Fruit fly (Drosophila melanogaster) whole organism, embryonic: ENCODE data around the gene GlnRS.
A peak's percentile ranks its signal among the peaks of the same experiment; 100 is the strongest.

Experiments used
- ATbp ChIP-seq: fragments of 200-800 bp; sonication (Bioruptor generic); optimal IDR thresholded peaks from 2 replicates; lab custom pipeline; 2017; ENCODE audit warnings: missing biosample characterization, mild to moderate bottlenecking, missing genetic modification characterization, missing genetic modification reagents
- Ada2b ChIP-seq: fragments of 200-800 bp; sonication (Bioruptor generic); IDR thresholded peaks from 2 replicates; pipeline ENCODE4 v1.3.6; 2022; ENCODE audit warnings: missing biosample characterization, missing genetic modification characterization
- Asciz ChIP-seq: fragments of 200-800 bp; sonication (Bioruptor generic); optimal IDR thresholded peaks from 2 replicates; lab custom pipeline; 2017; ENCODE audit warnings: missing biosample characterization, mild to moderate bottlenecking, missing genetic modification characterization, missing genetic modification reagents
- B-H1 ChIP-seq: fragments of 200-800 bp; sonication (Bioruptor generic); IDR thresholded peaks from 3 replicates; pipeline ENCODE4 v1.3.6; 2022; ENCODE audit warnings: missing biosample characterization, missing genetic modification characterization
- CG1024 ChIP-seq: fragments of 200-800 bp; sonication (Bioruptor generic); IDR thresholded peaks from 2 replicates; pipeline ENCODE4 v1.3.6; 2022; ENCODE audit warnings: missing biosample characterization, missing genetic modification characterization
- CG11696 ChIP-seq: fragments of 200-800 bp; sonication (Bioruptor generic); IDR thresholded peaks from 2 replicates; pipeline ENCODE4 v1.3.6; 2022; ENCODE audit warnings: missing biosample characterization, missing genetic modification characterization
- CG12744 ChIP-seq: fragments of 200-800 bp; sonication (Bioruptor generic); optimal IDR thresholded peaks from 2 replicates; lab custom pipeline; 2016; ENCODE audit warnings: missing biosample characterization, missing genetic modification characterization
- CG13296 ChIP-seq: fragments of 200-800 bp; sonication (Bioruptor generic); optimal IDR thresholded peaks from 3 replicates; lab custom pipeline; 2018; ENCODE audit warnings: missing biosample characterization, mild to moderate bottlenecking, missing genetic modification characterization
- CG17612 ChIP-seq: fragments of 200-800 bp; sonication (Bioruptor generic); IDR thresholded peaks from 2 replicates; pipeline ENCODE4 v1.3.6; 2022; ENCODE audit warnings: missing biosample characterization, missing genetic modification characterization
- CG1832 ChIP-seq: fragments of 200-800 bp; sonication (Bioruptor generic); optimal IDR thresholded peaks from 2 replicates; lab custom pipeline; 2017; ENCODE audit warnings: missing biosample characterization, mild to moderate bottlenecking, missing genetic modification characterization, inconsistent platforms
- CG18599 ChIP-seq: fragments of 200-800 bp; sonication (Bioruptor generic); optimal IDR thresholded peaks from 3 replicates; lab custom pipeline; 2017; ENCODE audit warnings: missing biosample characterization, missing genetic modification characterization, mild to moderate bottlenecking, moderate library complexity, missing genetic modification reagents
- CG31441 ChIP-seq: fragments of 200-800 bp; sonication (Bioruptor generic); IDR thresholded peaks from 2 replicates; pipeline ENCODE4 v1.3.6; 2022; ENCODE audit warnings: missing biosample characterization, missing genetic modification characterization
- CG32772 ChIP-seq: fragments of 200-800 bp; sonication (Bioruptor generic); IDR thresholded peaks from 2 replicates; pipeline ENCODE4 v1.3.6; 2022; ENCODE audit warnings: missing biosample characterization, missing genetic modification characterization
- CG34422 ChIP-seq: fragments of 200-800 bp; sonication (Bioruptor generic); IDR thresholded peaks from 3 replicates; pipeline ENCODE4 v1.3.6; 2022; ENCODE audit warnings: missing biosample characterization, missing genetic modification characterization
- CG42726 ChIP-seq: fragments of 200-800 bp; sonication (Bioruptor generic); IDR thresholded peaks from 2 replicates; pipeline ENCODE4 v1.3.6; 2022; ENCODE audit warnings: missing biosample characterization, missing genetic modification characterization; ENCODE audit not compliant: partially characterized antibody
- CG4328 ChIP-seq: fragments of 200-800 bp; sonication (Bioruptor generic); optimal IDR thresholded peaks from 3 replicates; lab custom pipeline; 2017; ENCODE audit warnings: missing biosample characterization, missing genetic modification reagents, missing genetic modification characterization
- CG6765 ChIP-seq: fragments of 200-800 bp; sonication (Bioruptor generic); optimal IDR thresholded peaks from 3 replicates; lab custom pipeline; 2017; ENCODE audit warnings: missing biosample characterization, mild to moderate bottlenecking, missing genetic modification characterization
- CG8290 ChIP-seq, 3 experiments: fragments of 200-800 bp; sonication (Bioruptor generic); optimal IDR thresholded peaks; 2 replicates each; lab custom pipeline; 2016 to 2019; ENCODE audit warnings: missing biosample characterization in 3 of 3, missing genetic modification characterization in 3 of 3, mild to moderate bottlenecking in 2 of 3, moderate library complexity in 1 of 3
- CG8924 ChIP-seq: fragments of 200-800 bp; optimal IDR thresholded peaks from 3 replicates; lab custom pipeline; 2019; ENCODE audit warnings: missing biosample characterization, mild to moderate bottlenecking, missing genetic modification characterization, moderate library complexity
- CG9817 ChIP-seq: fragments of 200-800 bp; sonication (Bioruptor generic); optimal IDR thresholded peaks from 2 replicates; lab custom pipeline; 2018; ENCODE audit warnings: missing biosample characterization, mild to moderate bottlenecking, missing genetic modification characterization, moderate library complexity
- CkIIα-i1 ChIP-seq: fragments of 200-800 bp; sonication (Bioruptor generic); IDR thresholded peaks from 2 replicates; pipeline ENCODE4 v1.3.6; 2022; ENCODE audit warnings: missing biosample characterization, missing genetic modification characterization
- E2f2 ChIP-seq: fragments of 200-800 bp; sonication (Bioruptor generic); IDR thresholded peaks from 2 replicates; pipeline ENCODE4 v1.3.6; 2022; ENCODE audit warnings: missing biosample characterization, missing genetic modification characterization
- Ets65A ChIP-seq: fragments of 200-800 bp; sonication (Bioruptor generic); peaks from one replicate; lab custom pipeline; 2016; ENCODE audit warnings: missing biosample characterization, missing genetic modification characterization
- Hr51 ChIP-seq, 2 experiments: fragments of 200-800 bp; sonication (Bioruptor generic); optimal IDR thresholded peaks; 2 replicates in 1 of 2; 3 replicates in 1 of 2; lab custom pipeline; 2016 to 2018; ENCODE audit warnings: missing biosample characterization in 2 of 2, missing genetic modification characterization in 2 of 2, mild to moderate bottlenecking in 1 of 2, moderate library complexity in 1 of 2
- MTF-1 ChIP-seq: fragments of 200-800 bp; sonication (Bioruptor generic); optimal IDR thresholded peaks from 2 replicates; lab custom pipeline; 2018; ENCODE audit warnings: missing biosample characterization, mild to moderate bottlenecking, missing genetic modification characterization, borderline replicate concordance
- Med ChIP-seq: fragments of 200-800 bp; sonication (Bioruptor generic); peaks from one replicate; lab custom pipeline; 2016; ENCODE audit warnings: missing biosample characterization, missing genetic modification characterization, mild to moderate bottlenecking, inconsistent platforms, moderate library complexity
- Mrtf ChIP-seq: fragments of 200-800 bp; sonication (Bioruptor generic); IDR thresholded peaks from 3 replicates; pipeline ENCODE4 v1.3.6; 2022; ENCODE audit warnings: missing biosample characterization, missing genetic modification characterization
- Nf-YC ChIP-seq: fragments of 200-800 bp; optimal IDR thresholded peaks from 3 replicates; lab custom pipeline; 2019; ENCODE audit warnings: missing biosample characterization, mild to moderate bottlenecking, missing genetic modification characterization, moderate library complexity
- Scr ChIP-seq: fragments of 200-800 bp; sonication (Bioruptor generic); IDR thresholded peaks from 2 replicates; pipeline ENCODE4 v1.3.6; 2022; ENCODE audit warnings: missing biosample characterization, missing genetic modification characterization; ENCODE audit not compliant: partially characterized antibody
- Side ChIP-seq: fragments of 200-800 bp; sonication (Bioruptor generic); optimal IDR thresholded peaks from 2 replicates; lab custom pipeline; 2016; ENCODE audit warnings: missing biosample characterization, missing genetic modification characterization
- Usf ChIP-seq: fragments of 200-800 bp; sonication (Bioruptor generic); optimal IDR thresholded peaks from 2 replicates; lab custom pipeline; 2017; ENCODE audit warnings: missing genotype, missing biosample characterization, missing genetic modification characterization
- chif ChIP-seq, 2 experiments: fragments of 200-800 bp; sonication (Bioruptor generic); optimal IDR thresholded peaks; 3 replicates each; lab custom pipeline; 2016; ENCODE audit warnings: missing biosample characterization in 2 of 2, missing genetic modification characterization in 2 of 2
- crp ChIP-seq, 2 experiments: fragments of 200-800 bp; sonication (Bioruptor generic); optimal IDR thresholded peaks; 2 replicates in 1 of 2; 3 replicates in 1 of 2; lab custom pipeline; 2017; ENCODE audit warnings: missing biosample characterization in 2 of 2, missing genetic modification characterization in 2 of 2, mild to moderate bottlenecking in 1 of 2, moderate library complexity in 1 of 2
- dmrt99B ChIP-seq: fragments of 200-800 bp; sonication (Bioruptor generic); optimal IDR thresholded peaks from 2 replicates; lab custom pipeline; 2018; ENCODE audit warnings: missing biosample characterization, mild to moderate bottlenecking, missing genetic modification characterization, moderate library complexity
- gcm ChIP-seq: fragments of 200-800 bp; sonication (Bioruptor generic); optimal IDR thresholded peaks from 2 replicates; lab custom pipeline; 2019; ENCODE audit warnings: missing biosample characterization, mild to moderate bottlenecking, missing genetic modification characterization, moderate library complexity
- gem ChIP-seq: fragments of 200-800 bp; sonication (Bioruptor generic); optimal IDR thresholded peaks from 2 replicates; lab custom pipeline; 2019; ENCODE audit warnings: missing biosample characterization, mild to moderate bottlenecking, missing genetic modification characterization, moderate library complexity
- lab ChIP-seq: fragments of 200-800 bp; sonication (Bioruptor generic); optimal IDR thresholded peaks from 3 replicates; lab custom pipeline; 2017; ENCODE audit warnings: missing biosample characterization, missing genetic modification characterization, mild to moderate bottlenecking, moderate library complexity, missing genetic modification reagents
- lmd ChIP-seq: fragments of 200-800 bp; sonication (Bioruptor generic); IDR thresholded peaks from 2 replicates; pipeline ENCODE4 v1.3.6; 2022; ENCODE audit warnings: missing biosample characterization, missing genetic modification characterization
- trem ChIP-seq: fragments of 200-800 bp; optimal IDR thresholded peaks from 3 replicates; lab custom pipeline; 2019; ENCODE audit warnings: missing biosample characterization, mild to moderate bottlenecking, missing genetic modification characterization, moderate library complexity
- usp ChIP-seq: fragments of >200 bp; optimal IDR thresholded peaks from 2 replicates; lab custom pipeline; 2017; ENCODE audit warnings: missing biosample characterization, missing genetic modification characterization
- zfh1 ChIP-seq: fragments of 200-800 bp; sonication (Bioruptor generic); IDR thresholded peaks from 3 replicates; pipeline ENCODE4 v1.3.6; 2022; ENCODE audit warnings: missing biosample characterization, missing genetic modification characterization

GlnRS gene

DNA sequence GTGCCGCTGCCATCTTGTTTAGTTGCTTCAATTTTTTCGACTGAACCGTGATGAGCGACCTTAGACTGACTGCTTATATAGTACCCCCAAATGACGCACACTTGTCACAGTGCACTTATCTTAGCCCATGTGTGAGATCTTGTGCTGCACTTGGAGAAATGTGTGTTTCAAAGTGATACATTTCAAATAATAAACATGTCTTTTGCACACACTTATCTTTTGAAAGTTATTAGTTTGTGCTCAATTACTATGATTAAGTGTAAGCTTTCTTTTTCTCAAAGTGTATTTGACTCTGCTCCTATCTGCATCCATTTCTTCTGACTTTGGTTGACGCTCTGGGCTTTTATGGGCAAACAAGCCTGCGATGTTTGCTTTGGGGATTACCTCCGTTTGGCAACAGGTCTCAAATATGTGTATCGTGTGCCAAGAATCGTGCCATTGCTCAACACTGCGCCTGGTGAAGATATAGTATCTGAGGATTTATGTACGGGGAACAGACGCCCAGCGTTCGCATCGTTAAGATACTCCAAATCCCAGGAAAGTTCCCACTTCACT, 14.4 kb upstream of the GlnRS start, which contains the start of gene CG10514:
Gene CG10514, minus strand, starts transcription at position 51 of the 555 bp plus-strand sequence.
- TF ChIP-seq CG6765 (GFP tag; lab: Kevin White, UChicago) (no peak), CG18599 (peak; percentile 25), Mrtf (GFP tag; lab: Robert Waterston, UW) (no peak), CG4328 (no peak), CG8290 (GFP tag; optimal IDR thresholded peaks at IDR 0.05; lab: Kevin White, UChicago) (no peak), CG8290 (tag; optimal IDR thresholded peaks at IDR 0.05; lab: Kevin White, UChicago) (no peak), Usf (GFP tag; lab: Kevin White, UChicago) (no peak), CG17612 (GFP tag; lab: Robert Waterston, UW) (no peak), chif (GFP tag; optimal IDR thresholded peaks at IDR 0.05; lab: Kevin White, UChicago) (no peak), lab (GFP tag; lab: Kevin White, UChicago) (peak; percentile 24), crp (GFP tag; optimal IDR thresholded peaks at IDR 0.05; lab: Kevin White, UChicago) (no peak), Scr (GFP tag; lab: Robert Waterston, UW) (no peak), MTF-1 (GFP tag; lab: Kevin White, UChicago) (peak; percentile 60), CG42726 (GFP tag; lab: Robert Waterston, UW) (no peak), CG1024 (GFP tag; lab: Robert Waterston, UW) (no peak), ATbp (GFP tag; lab: Kevin White, UChicago) (peak; percentile 6), Hr51 (GFP tag; optimal IDR thresholded peaks at IDR 0.05; lab: Kevin White, UChicago) (no peak), Nf-YC (tag; lab: Kevin White, UChicago) (no peak), B-H1 (GFP tag; lab: Robert Waterston, UW) (no peak), CG12744 (GFP tag; lab: Kevin White, UChicago) (no peak), lmd (GFP tag; lab: Robert Waterston, UW) (no peak), CG34422 (no peak), CG1832 (GFP tag; lab: Kevin White, UChicago) (no peak), CG8924 (tag; lab: Kevin White, UChicago) (no peak), CkIIα-i1 (GFP tag; lab: Robert Waterston, UW) (no peak), usp (GFP tag; lab: Kevin White, UChicago) (no peak), Ada2b (no peak), CG11696 (GFP tag; lab: Robert Waterston, UW) (no peak), gem (no peak), Asciz (GFP tag; lab: Kevin White, UChicago) (peak; percentile 6), gcm (GFP tag; lab: Kevin White, UChicago) (no peak), dmrt99B (tag; lab: Kevin White, UChicago) (no peak), E2f2 (no peak), Med (GFP tag; lab: Kevin White, UChicago) (peak; percentile 51), CG9817 (tag; lab: Kevin White, UChicago) (no peak), CG32772 (GFP tag; lab: Robert Waterston, UW) (no peak), CG13296 (GFP tag; lab: Kevin White, UChicago) (no peak), trem (no peak)

DNA sequence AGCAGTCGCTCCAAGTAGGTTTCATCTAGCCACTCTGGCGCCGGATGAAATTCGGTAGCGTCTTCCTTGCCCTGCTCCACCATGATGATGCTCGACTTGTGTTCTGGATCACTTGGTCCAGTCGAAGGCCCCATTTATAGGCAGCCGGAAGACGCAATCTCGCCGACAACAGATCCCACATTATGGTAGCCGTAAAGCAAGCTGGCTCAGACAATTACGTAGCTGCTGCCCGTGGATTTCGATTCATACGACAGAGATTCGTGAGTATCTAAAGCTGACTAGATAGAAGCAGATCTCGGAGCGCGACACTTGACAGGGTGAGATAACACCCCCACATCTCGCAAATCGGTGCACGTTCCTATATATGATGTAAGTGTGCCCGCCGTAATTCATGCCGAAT, 11.6 kb upstream of the GlnRS start, which contains the start of gene CG10513:
Gene CG10513, minus strand, starts transcription at position 101 of the 400 bp plus-strand sequence.
- no peak for TF ChIP-seq lab (GFP tag; lab: Kevin White, UChicago)
- no peak for TF ChIP-seq CG31441 (GFP tag; lab: Robert Waterston, UW)
- TF ChIP-seq Ets65A (GFP tag; lab: Kevin White, UChicago): peak; percentile 26
- TF ChIP-seq CG8290 (GFP tag; optimal IDR thresholded peaks at IDR 0.05; lab: Kevin White, UChicago): no peak
- no peak for TF ChIP-seq CG8290 (tag; optimal IDR thresholded peaks at IDR 0.05; lab: Kevin White, UChicago)
- TF ChIP-seq Side (GFP tag; lab: Kevin White, UChicago): no peak
- TF ChIP-seq zfh1 (GFP tag; lab: Robert Waterston, UW): no peak
- TF ChIP-seq Mrtf (GFP tag; lab: Robert Waterston, UW): 0 out of 3 replicates have a peak, but pooled peaks have one; percentile 8
- TF ChIP-seq, all 482 proteins: peak for 2
